Fruit fly (Drosophila melanogaster): ENCODE measurements around the gene Imp.

The Imp gene

DNA sequence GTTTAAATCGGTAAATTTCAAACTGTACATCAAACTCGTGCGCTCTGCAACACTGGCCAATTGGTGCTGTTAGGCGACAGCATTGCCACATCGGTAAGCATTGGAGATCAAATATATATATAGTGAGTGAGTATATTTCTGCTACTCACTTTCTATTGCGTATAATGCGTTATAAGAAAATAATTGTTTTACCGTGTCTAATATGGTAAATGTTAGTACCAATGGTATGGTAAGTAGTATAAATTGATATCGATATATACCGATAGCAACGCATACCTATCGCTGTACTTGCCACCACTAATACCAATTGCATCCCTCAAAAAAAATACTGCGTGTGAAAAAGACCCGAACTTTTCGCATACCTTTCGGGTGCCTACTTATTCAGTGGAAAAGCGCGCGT, 33.3 kb upstream of the Imp start, which contains the start of the genes sofe and CG2186 (continued):
- TF ChIP-seq CG34422 (GFP tag; IDR thresholded peaks at IDR 0.05) (no peak), CG16863 (GFP tag; optimal IDR thresholded peaks at IDR 0.05) (peak; percentile 50), CG31388 (GFP tag; optimal IDR thresholded peaks at IDR 0.05) (peak; percentile 10), eve (GFP tag; optimal IDR thresholded peaks at IDR 0.05) (no peak), sd (tag; optimal IDR thresholded peaks at IDR 0.05) (no peak), Asciz (GFP tag; optimal IDR thresholded peaks at IDR 0.05) (no peak), bcd (GFP tag; optimal IDR thresholded peaks at IDR 0.05) (no peak), CG13287 (GFP tag; IDR thresholded peaks at IDR 0.05; ENCODE audit: partially characterized antibody) (peak; percentile 91), ab (GFP tag; optimal IDR thresholded peaks at IDR 0.05) (no peak), grn (GFP tag; optimal IDR thresholded peaks at IDR 0.05) (no peak), CG5245 (GFP tag; optimal IDR thresholded peaks at IDR 0.05) (no peak), CG1529 (GFP tag; optimal IDR thresholded peaks at IDR 0.05) (no peak), CG3281 (GFP tag; optimal IDR thresholded peaks at IDR 0.05) (peak; percentile 16), usp (GFP tag; optimal IDR thresholded peaks at IDR 0.05) (no peak), ac (GFP tag; optimal IDR thresholded peaks at IDR 0.05) (no peak), dpn (GFP tag; optimal IDR thresholded peaks at IDR 0.05) (peak; percentile 42 to 70), CG14014 (GFP tag; IDR thresholded peaks at IDR 0.05) (peak; percentile 20; the same call in 1 of the 2 replicates), schlank (tag; optimal IDR thresholded peaks at IDR 0.05) (no peak), Adf1 (GFP tag; IDR thresholded peaks at IDR 0.05) (no peak), CG17912 (GFP tag; optimal IDR thresholded peaks at IDR 0.05) (peak; percentile 25), CG2202 (tag; optimal IDR thresholded peaks at IDR 0.05) (peak; percentile 34), CG13624 (GFP tag; optimal IDR thresholded peaks at IDR 0.05) (peak; percentile 36), fd96Cb (tag; optimal IDR thresholded peaks at IDR 0.05) (peak; percentile 5), crc (GFP tag; optimal IDR thresholded peaks at IDR 0.05) (peak; percentile 41), Antp (GFP tag; optimal IDR thresholded peaks at IDR 0.05) (peak; percentile 46), vfl (GFP tag; optimal IDR thresholded peaks at IDR 0.05) (peak; percentile 44), br (optimal IDR thresholded peaks at IDR 0.05) (no peak), Oli (tag; optimal IDR thresholded peaks at IDR 0.05) (peak; percentile 13), CG6272 (GFP tag; IDR thresholded peaks at IDR 0.05) (no peak), CG11723 (GFP tag; optimal IDR thresholded peaks at IDR 0.05) (no peak), CG13123 (GFP tag; optimal IDR thresholded peaks at IDR 0.05) (peak; percentile 46), TFAM (GFP tag; optimal IDR thresholded peaks at IDR 0.05) (no peak), C15 (GFP tag; IDR thresholded peaks at IDR 0.05) (no peak), CG7786 (GFP tag; optimal IDR thresholded peaks at IDR 0.05) (peak; percentile 67), CG1233 (GFP tag; optimal IDR thresholded peaks at IDR 0.05) (no peak), z (GFP tag; IDR thresholded peaks at IDR 0.05) (no peak), h (optimal IDR thresholded peaks at IDR 0.05) (no peak), Bdp1 (GFP tag; optimal IDR thresholded peaks at IDR 0.05) (peak; percentile 29), nom (GFP tag; optimal IDR thresholded peaks at IDR 0.05) (no peak), CG5180 (GFP tag; optimal IDR thresholded peaks at IDR 0.05) (no peak), B-H2 (GFP tag; optimal IDR thresholded peaks at IDR 0.05) (peak; percentile 8), hth (optimal IDR thresholded peaks at IDR 0.05) (no peak), ranshi (GFP tag; IDR thresholded peaks at IDR 0.05) (0 out of 2 replicates have a peak, but pooled peaks have one; percentile 10), caup (GFP tag; optimal IDR thresholded peaks at IDR 0.05; ENCODE audit: severe bottlenecking) (peak; percentile 47), Neu2 (GFP tag; optimal IDR thresholded peaks at IDR 0.05; ENCODE audit: borderline replicate concordance) (no peak), Xbp1 (GFP tag; optimal IDR thresholded peaks at IDR 0.05) (peak; percentile 66), CG8290 (GFP tag; optimal IDR thresholded peaks at IDR 0.05) (peak; percentile 17), CG8290 (tag; optimal IDR thresholded peaks at IDR 0.05) (no peak), maf-S (GFP tag; optimal IDR thresholded peaks at IDR 0.05) (no peak), CG10321 (GFP tag; IDR thresholded peaks at IDR 0.05) (no peak), CG13894 (tag; optimal IDR thresholded peaks at IDR 0.05) (no peak), CG11398 (GFP tag; optimal IDR thresholded peaks at IDR 0.05) (peak; percentile 5), CG2199 (GFP tag; IDR thresholded peaks at IDR 0.05) (no peak)
